Fruit fly (Drosophila melanogaster): ENCODE results near the gene CG3808.

DNA sequence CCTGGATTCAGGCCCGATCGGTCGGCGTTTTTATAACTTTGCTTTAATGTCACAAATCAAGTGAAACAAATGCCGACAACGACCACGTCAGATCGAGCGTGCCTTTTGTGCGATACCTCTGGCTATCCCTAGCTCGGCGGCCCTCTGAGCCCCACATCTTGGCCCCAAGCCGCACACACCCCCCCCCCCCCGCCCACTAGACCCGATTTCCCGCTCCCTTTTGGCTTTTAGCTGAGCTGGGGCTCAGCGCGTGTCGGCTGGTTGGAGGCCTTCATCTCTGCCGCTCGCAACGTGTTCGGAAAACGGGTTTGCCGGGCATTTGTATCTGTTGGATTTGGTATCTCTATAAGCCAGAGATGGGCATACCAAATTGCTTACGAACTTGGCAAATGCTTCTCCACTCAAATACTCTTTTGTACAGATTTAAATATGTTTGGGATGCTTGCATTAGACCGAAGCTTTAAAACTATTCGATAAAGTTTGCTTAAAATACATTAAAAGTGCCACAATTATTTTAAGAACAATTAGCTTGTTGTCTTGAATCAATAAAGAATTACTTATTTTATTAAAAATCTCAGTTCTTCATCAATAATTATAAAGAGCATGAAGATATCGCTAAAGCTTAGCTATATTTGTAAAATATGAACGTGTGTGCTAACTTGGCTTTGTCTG lies 15.9 kb upstream of the CG3808 start:
- TF ChIP-seq insv (optimal IDR thresholded peaks at IDR 0.05) (no peak), ttk (optimal IDR thresholded peaks at IDR 0.05) (no peak), Sin3A (optimal IDR thresholded peaks at IDR 0.05) (no peak), h (optimal IDR thresholded peaks at IDR 0.05) (no peak), psq (optimal IDR thresholded peaks at IDR 0.05) (no peak)

Data from Kc167 (cell line).